Worm (Caenorhabditis elegans): Measurements from ENCODE around the gene R155.5.

ce11 chrIII:1963128-1963527, 7.2 kb downstream of the R155.5 start:
- TF ChIP-seq snpc-4 (tag; optimal IDR thresholded peaks at IDR 0.05) (no peak), unc-39 (tag; optimal IDR thresholded peaks at IDR 0.05) (no peak), unc-62 (GFP tag; optimal IDR thresholded peaks at IDR 0.05) (no peak), elt-3 (tag; optimal IDR thresholded peaks at IDR 0.05) (no peak), zip-8 (tag; optimal IDR thresholded peaks at IDR 0.05) (no peak), nhr-2 (tag; optimal IDR thresholded peaks at IDR 0.05) (no peak), lin-13 (tag; optimal IDR thresholded peaks at IDR 0.05) (no peak), nhr-12 (tag; optimal IDR thresholded peaks at IDR 0.05) (no peak)
